Fruit fly (Drosophila melanogaster): Measurements from ENCODE around the gene Cnx99A.
A peak's percentile ranks its signal among the peaks of the same experiment; 100 is the strongest.

Cnx99A gene

DNA sequence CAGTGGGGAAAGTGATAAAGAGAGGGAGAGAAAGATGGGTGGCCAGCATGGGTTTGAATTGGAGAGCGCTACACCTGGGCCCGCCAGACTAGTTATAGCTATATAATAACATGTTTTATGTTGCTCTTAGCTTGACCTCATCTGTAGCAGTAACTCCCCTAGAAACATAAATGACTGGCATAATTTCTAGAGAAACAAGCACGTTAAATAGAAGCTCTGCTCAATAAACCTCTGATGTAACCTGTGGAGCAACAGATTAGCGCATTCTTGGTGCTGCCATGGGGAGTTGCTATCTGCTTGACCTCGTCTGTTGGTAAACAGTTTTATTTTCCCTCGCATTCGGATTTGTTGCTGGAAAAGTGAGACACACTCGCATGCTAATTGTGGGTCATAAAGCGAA, 771 bp downstream of the Cnx99A start (continued):
- no peak for TF ChIP-seq zen2 (GFP tag; IDR thresholded peaks at IDR 0.05; ENCODE audit: partially characterized antibody)
- TF ChIP-seq CG6765 (GFP tag; optimal IDR thresholded peaks at IDR 0.05): peak; percentile 53
- TF ChIP-seq Deaf1 (tag; optimal IDR thresholded peaks at IDR 0.05): peak; percentile 20
- no peak for TF ChIP-seq pb (GFP tag; optimal IDR thresholded peaks at IDR 0.05)
- peak; percentile 64 for TF ChIP-seq CG32532 (GFP tag; IDR thresholded peaks at IDR 0.05)
- TF ChIP-seq slbo (GFP tag; IDR thresholded peaks at IDR 0.05): peak; percentile 64
- no peak for TF ChIP-seq nerfin-2 (GFP tag; IDR thresholded peaks at IDR 0.05; ENCODE audit: partially characterized antibody)
- TF ChIP-seq Blimp-1 (GFP tag; optimal IDR thresholded peaks at IDR 0.05): peak; percentile 85
- peak; percentile 7 for TF ChIP-seq Atf-2 (GFP tag; optimal IDR thresholded peaks at IDR 0.05)
- peak; percentile 50 for TF ChIP-seq gsb-n (tag; optimal IDR thresholded peaks at IDR 0.05)
- TF ChIP-seq CG4360 (GFP tag; IDR thresholded peaks at IDR 0.05): peak; percentile 31; the same call in 1 of the 2 replicates
- peak; percentile 51 for TF ChIP-seq CG9437 (GFP tag; optimal IDR thresholded peaks at IDR 0.05)
- no peak for TF ChIP-seq Poxn (GFP tag; IDR thresholded peaks at IDR 0.05)
- peak; percentile 19; the same call in 1 of the 2 replicates for TF ChIP-seq sim (GFP tag; IDR thresholded peaks at IDR 0.05)
- TF ChIP-seq crol (GFP tag; IDR thresholded peaks at IDR 0.05): no peak
- TF ChIP-seq gsb (GFP tag; IDR thresholded peaks at IDR 0.05): no peak
- TF ChIP-seq CG30020 (tag; optimal IDR thresholded peaks at IDR 0.05): no peak
- TF ChIP-seq CG13775 (GFP tag; optimal IDR thresholded peaks at IDR 0.05): peak; percentile 13
- no peak for TF ChIP-seq CG3726 (GFP tag; IDR thresholded peaks at IDR 0.05)
- no peak for TF ChIP-seq CG4854 (GFP tag; optimal IDR thresholded peaks at IDR 0.05)
- no peak for TF ChIP-seq her (GFP tag; optimal IDR thresholded peaks at IDR 0.05)
- no peak for TF ChIP-seq inv (GFP tag; IDR thresholded peaks at IDR 0.05; ENCODE audit: partially characterized antibody)
- TF ChIP-seq CG42726 (GFP tag; IDR thresholded peaks at IDR 0.05; ENCODE audit: partially characterized antibody): no peak
- peak; percentile 33; the same call in 1 of the 2 replicates for TF ChIP-seq CG4404 (GFP tag; IDR thresholded peaks at IDR 0.05)
- TF ChIP-seq CG6791 (GFP tag; IDR thresholded peaks at IDR 0.05; ENCODE audit: partially characterized antibody): no peak
- peak; percentile 75 for TF ChIP-seq fd96Cb (tag; optimal IDR thresholded peaks at IDR 0.05)
- peak; percentile 52; the same call in 2 of the 3 replicates for TF ChIP-seq ken (GFP tag; IDR thresholded peaks at IDR 0.05)
- no peak for TF ChIP-seq CG11456 (GFP tag; IDR thresholded peaks at IDR 0.05)
- TF ChIP-seq hb (GFP tag; IDR thresholded peaks at IDR 0.05; ENCODE audit: partially characterized antibody): no peak
- TF ChIP-seq usp (GFP tag; optimal IDR thresholded peaks at IDR 0.05): no peak
- peak; percentile 87 for TF ChIP-seq CG2678 (tag; optimal IDR thresholded peaks at IDR 0.05)
- TF ChIP-seq Rx (GFP tag; IDR thresholded peaks at IDR 0.05): peak; percentile 48
- TF ChIP-seq Sry-β (GFP tag; optimal IDR thresholded peaks at IDR 0.05): peak; percentile 19
- peak; percentile 77 for TF ChIP-seq CG10979 (tag; optimal IDR thresholded peaks at IDR 0.05)
- 0 out of 2 replicates have a peak, but pooled peaks have one; percentile 50 for TF ChIP-seq gt (GFP tag; IDR thresholded peaks at IDR 0.05)
- TF ChIP-seq CG1233 (GFP tag; optimal IDR thresholded peaks at IDR 0.05): peak; percentile 38
- peak; percentile 55 for TF ChIP-seq CG7372 (GFP tag; IDR thresholded peaks at IDR 0.05)
- TF ChIP-seq ato (GFP tag; IDR thresholded peaks at IDR 0.05; ENCODE audit: partially characterized antibody): no peak
- peak; percentile 36 for TF ChIP-seq CG5180 (GFP tag; optimal IDR thresholded peaks at IDR 0.05)
- peak; percentile 51 for TF ChIP-seq tin (GFP tag; optimal IDR thresholded peaks at IDR 0.05)
- peak; percentile 45; the same call in 1 of the 2 replicates for TF ChIP-seq CG31224 (GFP tag; IDR thresholded peaks at IDR 0.05)
- TF ChIP-seq CG11504 (tag; optimal IDR thresholded peaks at IDR 0.05): peak; percentile 83
- TF ChIP-seq bbx (GFP tag; IDR thresholded peaks at IDR 0.05; ENCODE audit: partially characterized antibody): no peak
- TF ChIP-seq CG17829 (tag; optimal IDR thresholded peaks at IDR 0.05): peak; percentile 68
- TF ChIP-seq grn (GFP tag; optimal IDR thresholded peaks at IDR 0.05): no peak
- 0 out of 2 replicates have a peak, but pooled peaks have one; percentile 10 for TF ChIP-seq CG6272 (GFP tag; IDR thresholded peaks at IDR 0.05)
- TF ChIP-seq MBD-R2 (GFP tag; IDR thresholded peaks at IDR 0.05): peak; percentile 32; the same call in 1 of the 2 replicates
- peak; percentile 32 for TF ChIP-seq kay (GFP tag; optimal IDR thresholded peaks at IDR 0.05)
- TF ChIP-seq nerfin-1 (tag; optimal IDR thresholded peaks at IDR 0.05): peak; percentile 82
- TF ChIP-seq lilli (GFP tag; optimal IDR thresholded peaks at IDR 0.05): peak; percentile 60
